Worm (Caenorhabditis elegans) whole organism, L2 larva: ENCODE data around the gene C40A11.2.

ENCODE experiments used
- C34F6.9 ChIP-seq: fragments of 150-350 bp; optimal IDR thresholded peaks from 2 replicates; lab custom pipeline; 2014; ENCODE audit warnings: missing biosample characterization, missing genetic modification characterization
- F13H6.1 ChIP-seq: sonication (generic microtip); optimal IDR thresholded peaks from 2 replicates; lab custom pipeline; 2016; ENCODE audit warnings: missing genetic modification characterization, missing compliant biosample characterization
- Y55F3AM.14 ChIP-seq: fragments of 200-800 bp; sonication (Bioruptor generic); optimal IDR thresholded peaks from 2 replicates; lab custom pipeline; 2018; ENCODE audit warnings: mild to moderate bottlenecking, missing genetic modification characterization, missing compliant biosample characterization
- alr-1 ChIP-seq: fragments of 150-350 bp; optimal IDR thresholded peaks from 2 replicates; lab custom pipeline; 2014; ENCODE audit warnings: missing biosample characterization, missing genetic modification characterization
- blmp-1 ChIP-seq: sonication (generic microtip); optimal IDR thresholded peaks from 2 replicates; lab custom pipeline; 2017; ENCODE audit warnings: missing genetic modification characterization, mild to moderate bottlenecking, missing compliant biosample characterization, antibody characterized with exemption, moderate library complexity; ENCODE audit not compliant: insufficient read depth
- ceh-16 ChIP-seq: fragments of 150-350 bp; optimal IDR thresholded peaks from 2 replicates; lab custom pipeline; 2014; ENCODE audit warnings: missing biosample characterization, missing genetic modification characterization
- ceh-82 ChIP-seq: fragments of 150-350 bp; optimal IDR thresholded peaks from 2 replicates; lab custom pipeline; 2014; ENCODE audit warnings: missing biosample characterization, missing genetic modification characterization
- crh-2 ChIP-seq: sonication (generic microtip); optimal IDR thresholded peaks from 2 replicates; lab custom pipeline; 2017; ENCODE audit warnings: missing biosample characterization, missing genetic modification characterization
- fos-1 ChIP-seq: fragments of 150-350 bp; optimal IDR thresholded peaks from 2 replicates; lab custom pipeline; 2014; ENCODE audit warnings: missing biosample characterization, missing genetic modification characterization
- lin-11 ChIP-seq: fragments of 150-350 bp; sonication (generic microtip); optimal IDR thresholded peaks from 2 replicates; lab custom pipeline; 2014; ENCODE audit warnings: missing biosample characterization, missing genetic modification characterization, inconsistent platforms, mixed read lengths
- lin-13 ChIP-seq: fragments of 150-350 bp; optimal IDR thresholded peaks from 2 replicates; lab custom pipeline; 2014; ENCODE audit warnings: missing biosample characterization, missing genetic modification reagents, missing genetic modification characterization
- lsy-2 ChIP-seq, 2 experiments: fragments of 150-350 bp in 1 of 2; sonication (generic microtip) in 1 of 2; optimal IDR thresholded peaks; 2 replicates each; lab custom pipeline; 2014 to 2017; ENCODE audit warnings: missing biosample characterization in 2 of 2, missing genetic modification characterization in 2 of 2
- mab-5 ChIP-seq: fragments of 150-350 bp; optimal IDR thresholded peaks from 2 replicates; lab custom pipeline; 2014; ENCODE audit warnings: missing biosample characterization, missing genetic modification characterization
- mbf-1 ChIP-seq: sonication (generic microtip); optimal IDR thresholded peaks from 2 replicates; lab custom pipeline; 2017; ENCODE audit warnings: missing biosample characterization, missing genetic modification characterization
- mdl-1 ChIP-seq, 2 experiments: fragments of 150-350 bp in 1 of 2; sonication (generic microtip) in 1 of 2; optimal IDR thresholded peaks; 2 replicates each; lab custom pipeline; 2017; ENCODE audit warnings: missing biosample characterization in 2 of 2, missing genetic modification characterization in 2 of 2
- nhr-10 ChIP-seq: sonication (generic microtip); optimal IDR thresholded peaks from 2 replicates; lab custom pipeline; 2017; ENCODE audit warnings: missing biosample characterization, missing genetic modification characterization
- nhr-12 ChIP-seq: fragments of 150-350 bp; optimal IDR thresholded peaks from 2 replicates; lab custom pipeline; 2014; ENCODE audit warnings: missing biosample characterization, missing genetic modification characterization
- nhr-129 ChIP-seq: fragments of 150-350 bp; optimal IDR thresholded peaks from 2 replicates; lab custom pipeline; 2014; ENCODE audit warnings: missing biosample characterization, missing genetic modification characterization
- nhr-21 ChIP-seq: fragments of 150-350 bp; optimal IDR thresholded peaks from 2 replicates; lab custom pipeline; 2014; ENCODE audit warnings: missing biosample characterization, missing genetic modification characterization
- nhr-25 ChIP-seq: fragments of 150-350 bp; sonication (generic microtip); optimal IDR thresholded peaks from 3 replicates; lab custom pipeline; 2014; ENCODE audit warnings: missing biosample characterization, missing genetic modification characterization
- nhr-6 ChIP-seq: fragments of 150-350 bp; optimal IDR thresholded peaks from 2 replicates; lab custom pipeline; 2014; ENCODE audit warnings: missing biosample characterization, missing genetic modification characterization
- sem-4 ChIP-seq: fragments of 150-350 bp; optimal IDR thresholded peaks from 2 replicates; lab custom pipeline; 2014; ENCODE audit warnings: missing biosample characterization, missing genetic modification reagents, missing genetic modification characterization
- skn-1 ChIP-seq: sonication (generic microtip); optimal IDR thresholded peaks from 2 replicates; lab custom pipeline; 2017; ENCODE audit warnings: missing biosample characterization, missing genetic modification characterization
- sma-9 ChIP-seq, 2 experiments: fragments of 150-350 bp in 1 of 2; sonication (generic microtip) in 1 of 2; optimal IDR thresholded peaks; 2 replicates each; lab custom pipeline; 2014 to 2016; ENCODE audit warnings: missing genetic modification characterization in 2 of 2, mild to moderate bottlenecking in 1 of 2, missing biosample characterization in 1 of 2, missing compliant biosample characterization in 1 of 2, missing genetic modification reagents in 1 of 2, moderate library complexity in 1 of 2
- unc-55 ChIP-seq: fragments of 150-350 bp; sonication (generic microtip); optimal IDR thresholded peaks from 3 replicates; lab custom pipeline; 2014; ENCODE audit warnings: missing biosample characterization, missing genetic modification reagents, missing genetic modification characterization
- unc-62 ChIP-seq: fragments of 150-350 bp; optimal IDR thresholded peaks from 2 replicates; lab custom pipeline; 2014; ENCODE audit warnings: missing biosample characterization, missing genetic modification reagents, missing genetic modification characterization
- zag-1 ChIP-seq: fragments of 150-350 bp; optimal IDR thresholded peaks from 2 replicates; lab custom pipeline; 2014; ENCODE audit warnings: missing biosample characterization, missing genetic modification characterization

The C40A11.2 gene

ce11 chrII:2195541-2195940 is 48.8 kb downstream of the C40A11.2 start:
- peak; percentile 42 for TF ChIP-seq lin-13 (GFP tag; lab: Kevin White, UChicago)
- TF ChIP-seq mbf-1 (tag; lab: Kevin White, UChicago): no peak
- TF ChIP-seq nhr-21: no peak
- peak; percentile 58 for TF ChIP-seq sma-9 (GFP tag; optimal IDR thresholded peaks at IDR 0.05; lab: Kevin White, UChicago)
- TF ChIP-seq sma-9 (tag; optimal IDR thresholded peaks at IDR 0.05; lab: Kevin White, UChicago): no peak
- peak; percentile 44 for TF ChIP-seq crh-2 (tag; lab: Kevin White, UChicago)
- TF ChIP-seq lsy-2 (tag; optimal IDR thresholded peaks at IDR 0.05; lab: Kevin White, UChicago): peak in 1 of 2 experiments; percentile 55
- TF ChIP-seq nhr-129: peak; percentile 86
- TF ChIP-seq lin-11 (tag; lab: Kevin White, UChicago): no peak
- TF ChIP-seq unc-55 (GFP tag; lab: Kevin White, UChicago): peak; percentile 88
- TF ChIP-seq nhr-6 (tag; lab: Kevin White, UChicago): peak; percentile 10
- TF ChIP-seq nhr-10: no peak
- TF ChIP-seq nhr-25: no peak
- TF ChIP-seq F13H6.1: peak; percentile 65
- TF ChIP-seq ceh-82 (tag; lab: Kevin White, UChicago): no peak
- peak; percentile 43 for TF ChIP-seq fos-1 (tag; lab: Kevin White, UChicago)
- peak; percentile 59 for TF ChIP-seq C34F6.9 (tag; lab: Kevin White, UChicago)

- TF ChIP-seq unc-62 (GFP tag; lab: Kevin White, UChicago) (no peak), Y55F3AM.14 (no peak), skn-1 (tag; lab: Kevin White, UChicago) (no peak)
Measured at ce11 chrII:2196742-2197141, 50.0 kb downstream of the C40A11.2 start.

ce11 chrII:2197555-2198288 is 51.0 kb downstream of the C40A11.2 start, which contains the start of gene C33C12.1:
C33C12.1 (plus strand) TSS chrII:2198238.
- TF ChIP-seq alr-1 (no peak), C34F6.9 (tag; lab: Kevin White, UChicago) (peak; percentile 32), skn-1 (tag; lab: Kevin White, UChicago) (no peak), ceh-16 (no peak), nhr-12 (tag; lab: Kevin White, UChicago) (no peak), sem-4 (tag; lab: Kevin White, UChicago) (no peak), lsy-2 (tag; optimal IDR thresholded peaks at IDR 0.05; lab: Kevin White, UChicago) (peak in 1 of 2 experiments; percentile 22), mbf-1 (tag; lab: Kevin White, UChicago) (no peak), nhr-129 (peak; percentile 48), zag-1 (tag; lab: Kevin White, UChicago) (peak; percentile 22), blmp-1 (tag; lab: Kevin White, UChicago) (no peak), mdl-1 (tag; optimal IDR thresholded peaks at IDR 0.05; lab: Kevin White, UChicago) (peak in 1 of 2 experiments; percentile 18), ceh-82 (tag; lab: Kevin White, UChicago) (no peak), mab-5 (tag; lab: Kevin White, UChicago) (no peak), F13H6.1 (no peak), unc-55 (GFP tag; lab: Kevin White, UChicago) (peak; percentile 20)
